Fruit fly (Drosophila melanogaster) whole organism, pupa: ENCODE measurements around the gene CG4770.

ENCODE experiments used
- CG10348 ChIP-seq: fragments of 200-800 bp; sonication (Bioruptor generic); IDR thresholded peaks from 2 replicates; pipeline ENCODE4 v1.3.6; 2022; ENCODE audit warnings: missing biosample characterization, missing genetic modification characterization
- CG12605 ChIP-seq: fragments of 200-800 bp; sonication (Bioruptor generic); IDR thresholded peaks from 2 replicates; pipeline ENCODE4 v1.3.6; 2022; ENCODE audit warnings: missing biosample characterization, missing genetic modification characterization
- CG13204 ChIP-seq: fragments of 200-800 bp; sonication (Bioruptor generic); optimal IDR thresholded peaks from 2 replicates; lab custom pipeline; 2018; ENCODE audit warnings: missing biosample characterization, mild to moderate bottlenecking, missing genetic modification characterization, moderate library complexity
- CG14655 ChIP-seq: fragments of 200-800 bp; sonication (Bioruptor generic); optimal IDR thresholded peaks from 3 replicates; lab custom pipeline; 2017; ENCODE audit warnings: mild to moderate bottlenecking, missing biosample characterization, missing genetic modification reagents, missing genetic modification characterization
- CG15710 ChIP-seq: fragments of 200-800 bp; sonication (Bioruptor generic); optimal IDR thresholded peaks from 2 replicates; lab custom pipeline; 2018; ENCODE audit warnings: missing biosample characterization, mild to moderate bottlenecking, missing genetic modification characterization, moderate library complexity
- CG17806 ChIP-seq: fragments of 200-800 bp; sonication (Bioruptor generic); optimal IDR thresholded peaks from 2 replicates; lab custom pipeline; 2018; ENCODE audit warnings: missing biosample characterization, mild to moderate bottlenecking, missing genetic modification characterization, moderate library complexity
- CG32121 ChIP-seq: fragments of 200-800 bp; sonication (Bioruptor generic); IDR thresholded peaks from 2 replicates; pipeline ENCODE4 v1.3.6; 2022; ENCODE audit warnings: missing biosample characterization, missing genetic modification characterization
- CG34367 ChIP-seq: fragments of 200-800 bp; sonication (Bioruptor generic); optimal IDR thresholded peaks from 2 replicates; lab custom pipeline; 2018; ENCODE audit warnings: missing biosample characterization, mild to moderate bottlenecking, missing genetic modification characterization
- CG4496 ChIP-seq: fragments of 200-800 bp; sonication (Bioruptor generic); IDR thresholded peaks from 3 replicates; pipeline ENCODE4 v1.3.6; 2022; ENCODE audit warnings: missing biosample characterization, missing genetic modification characterization
- CG8159 ChIP-seq: fragments of 200-800 bp; sonication (Bioruptor generic); optimal IDR thresholded peaks from 3 replicates; lab custom pipeline; 2018; ENCODE audit warnings: missing biosample characterization, mild to moderate bottlenecking, missing genetic modification characterization, moderate library complexity
- CG8301 ChIP-seq: fragments of 200-800 bp; sonication (Bioruptor generic); optimal IDR thresholded peaks from 2 replicates; lab custom pipeline; 2018; ENCODE audit warnings: missing biosample characterization, mild to moderate bottlenecking, missing genetic modification characterization
- CG9948 ChIP-seq: fragments of 200-800 bp; sonication (Bioruptor generic); optimal IDR thresholded peaks from 2 replicates; lab custom pipeline; 2018; ENCODE audit warnings: missing biosample characterization, mild to moderate bottlenecking, missing genetic modification characterization, moderate library complexity
- D1 ChIP-seq: fragments of 200-800 bp; sonication (Bioruptor generic); optimal IDR thresholded peaks from 2 replicates; lab custom pipeline; 2018; ENCODE audit warnings: missing biosample characterization, mild to moderate bottlenecking, missing genetic modification characterization, moderate library complexity
- EcR ChIP-seq: fragments of 200-800 bp; sonication (Bioruptor generic); optimal IDR thresholded peaks from 3 replicates; lab custom pipeline; 2019; ENCODE audit warnings: missing biosample characterization, missing genetic modification characterization, mild to moderate bottlenecking, moderate library complexity, missing genetic modification reagents
- Ets98B ChIP-seq: fragments of 200-800 bp; sonication (Bioruptor generic); IDR thresholded peaks from 2 replicates; pipeline ENCODE4 v1.3.6; 2022; ENCODE audit warnings: missing biosample characterization, missing genetic modification characterization
- Pif1A ChIP-seq: fragments of 200-800 bp; sonication (Bioruptor generic); optimal IDR thresholded peaks from 3 replicates; lab custom pipeline; 2016; ENCODE audit warnings: missing biosample characterization, missing genetic modification characterization
- Pif1B ChIP-seq: fragments of 200-800 bp; sonication (Bioruptor generic); optimal IDR thresholded peaks from 3 replicates; lab custom pipeline; 2016; ENCODE audit warnings: missing biosample characterization, missing genetic modification characterization
- Snoo ChIP-seq: fragments of 200-800 bp; sonication (Bioruptor generic); optimal IDR thresholded peaks from 3 replicates; lab custom pipeline; 2017; ENCODE audit warnings: missing biosample characterization, mild to moderate bottlenecking, missing genetic modification characterization, inconsistent platforms
- fd96Ca ChIP-seq: fragments of 200-800 bp; sonication (Bioruptor generic); IDR thresholded peaks from 3 replicates; pipeline ENCODE4 v1.3.6; 2022; ENCODE audit warnings: missing biosample characterization, missing genetic modification characterization
- gl ChIP-seq: fragments of 200-800 bp; sonication (Bioruptor generic); optimal IDR thresholded peaks from 2 replicates; lab custom pipeline; 2018; ENCODE audit warnings: missing biosample characterization, mild to moderate bottlenecking, missing genetic modification characterization
- rn ChIP-seq: fragments of 200-800 bp; sonication (Bioruptor generic); IDR thresholded peaks from 2 replicates; pipeline ENCODE4 v1.3.6; 2022; ENCODE audit warnings: missing biosample characterization, missing genetic modification characterization

CG4770 gene

DNA sequence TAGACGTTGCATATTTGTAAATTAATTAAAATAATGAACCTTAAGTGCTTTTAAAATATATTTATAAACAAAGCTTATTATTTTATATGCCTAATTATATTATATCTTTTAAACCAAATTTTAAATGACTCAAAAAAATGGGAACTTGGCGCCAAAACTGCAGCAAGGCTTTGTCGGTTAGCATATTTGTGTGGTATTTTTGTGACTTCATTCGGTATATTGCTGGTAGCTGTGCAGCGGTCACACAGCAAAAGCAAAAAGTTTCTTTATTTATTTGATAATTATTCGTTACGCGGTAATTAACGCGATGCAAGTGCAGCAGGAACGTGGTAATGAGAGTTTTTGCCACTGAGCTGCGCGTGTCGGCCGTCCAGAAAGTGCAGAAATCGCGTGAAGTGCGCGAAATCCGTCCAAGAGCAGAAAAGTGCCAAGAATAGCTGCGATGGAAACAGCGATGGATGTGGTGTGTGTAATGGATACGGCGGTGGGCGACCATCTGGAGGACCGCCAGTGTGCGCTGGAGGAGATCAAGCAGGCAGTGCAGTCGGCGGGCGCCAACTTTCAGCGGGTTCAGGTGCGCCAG, 38.7 kb upstream of the CG4770 start, which contains the start of gene Ask1:
TSS of gene Ask1 (plus strand) at position 250 of the 583 bp plus-strand sequence.
- TF ChIP-seq gl (no peak), CG10348 (no peak), Pif1B (no peak), CG4496 (GFP tag; lab: Robert Waterston, UW) (no peak), CG12605 (GFP tag; lab: Robert Waterston, UW) (no peak), CG17806 (tag; lab: Kevin White, UChicago) (no peak), fd96Ca (GFP tag; lab: Robert Waterston, UW) (no peak)

DNA sequence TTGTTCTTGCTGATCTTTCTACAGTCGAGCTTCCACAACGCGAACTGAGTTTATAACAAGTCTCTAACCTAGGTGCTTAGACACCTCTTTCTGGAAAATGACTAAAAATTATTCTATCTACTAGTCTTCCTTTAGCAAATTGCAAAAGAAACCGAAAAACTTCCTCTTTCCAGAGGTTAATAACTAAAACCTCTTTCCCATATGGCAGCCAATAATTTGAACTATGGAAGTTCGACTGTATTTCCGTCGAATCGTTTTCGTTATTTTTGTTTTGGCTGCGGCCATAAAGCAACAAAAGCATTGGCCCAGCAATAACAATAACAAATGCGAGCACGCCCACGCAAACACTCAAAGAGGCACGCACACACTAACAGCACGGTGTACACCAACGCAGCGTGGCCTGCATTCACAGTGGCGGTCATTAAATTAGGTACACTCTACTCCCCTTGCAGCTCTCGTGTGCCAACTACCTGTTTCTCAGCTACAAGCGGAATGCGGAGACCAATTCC, 37.8 kb upstream of the CG4770 start:
- TF ChIP-seq CG13204 (GFP tag; lab: Kevin White, UChicago) (no peak), rn (no peak), CG12605 (GFP tag; lab: Robert Waterston, UW) (no peak), CG8301 (tag; lab: Kevin White, UChicago) (no peak), CG10348 (no peak), CG8159 (tag; lab: Kevin White, UChicago) (peak; percentile 22), CG4496 (GFP tag; lab: Robert Waterston, UW) (peak; percentile 41; the same call in 1 of the 3 replicates), CG17806 (tag; lab: Kevin White, UChicago) (peak; percentile 16), gl (no peak), EcR (GFP tag; lab: Kevin White, UChicago) (no peak), D1 (tag; lab: Kevin White, UChicago) (no peak), CG14655 (GFP tag; lab: Kevin White, UChicago) (no peak), Pif1B (no peak), Ets98B (GFP tag; lab: Robert Waterston, UW) (peak; percentile 35; the same call in 1 of the 2 replicates), CG32121 (GFP tag; lab: Robert Waterston, UW) (peak; percentile 60; the same call in 1 of the 2 replicates), CG34367 (tag; lab: Kevin White, UChicago) (no peak), Pif1A (GFP tag; lab: Kevin White, UChicago) (no peak), CG15710 (tag; lab: Kevin White, UChicago) (peak; percentile 24), CG9948 (no peak), fd96Ca (GFP tag; lab: Robert Waterston, UW) (peak; percentile 51), Snoo (peak; percentile 33)

DNA sequence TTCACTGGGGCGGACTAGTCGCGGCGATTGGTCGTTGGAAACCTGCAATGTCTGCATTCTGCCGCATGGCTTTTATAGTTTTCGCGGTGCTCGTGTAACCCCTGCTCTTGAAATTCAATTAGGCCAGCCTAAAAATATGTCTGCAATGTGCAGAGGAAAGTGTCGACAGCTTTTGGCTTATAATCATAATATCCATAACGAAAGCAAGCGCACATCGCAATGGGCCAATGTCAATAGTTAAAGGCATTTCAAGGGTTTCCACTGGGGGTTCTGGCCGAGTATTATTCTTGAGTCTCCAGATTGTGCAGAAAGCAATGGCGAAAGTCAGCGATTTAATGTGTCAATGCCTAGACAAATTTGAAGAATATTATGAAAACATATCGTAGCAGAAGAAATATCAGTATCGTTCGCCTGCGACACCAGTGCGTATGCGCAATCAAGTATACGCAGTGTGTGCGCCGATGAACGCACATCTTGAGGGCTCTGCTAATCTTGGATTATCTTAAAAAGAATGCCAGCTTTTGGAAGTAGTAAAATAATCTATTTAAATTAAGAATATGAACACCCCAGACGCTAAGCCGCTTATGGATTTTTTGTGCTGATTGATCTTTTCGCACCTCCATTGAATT, 30.0 kb upstream of the CG4770 start, which contains the start of gene ninaE:
TSS of gene ninaE (minus strand) at position 51 of the 629 bp plus-strand sequence.
- TF ChIP-seq Ets98B (GFP tag; lab: Robert Waterston, UW) = no peak
- no peak for TF ChIP-seq CG34367 (tag; lab: Kevin White, UChicago)
- TF ChIP-seq CG8301 (tag; lab: Kevin White, UChicago) = no peak
- no peak for TF ChIP-seq CG4496 (GFP tag; lab: Robert Waterston, UW)
- no peak for TF ChIP-seq rn
- no peak for TF ChIP-seq CG14655 (GFP tag; lab: Kevin White, UChicago)
- TF ChIP-seq D1 (tag; lab: Kevin White, UChicago) = no peak
- no peak for TF ChIP-seq CG17806 (tag; lab: Kevin White, UChicago)
- no peak for TF ChIP-seq fd96Ca (GFP tag; lab: Robert Waterston, UW)
- TF ChIP-seq Pif1A (GFP tag; lab: Kevin White, UChicago) = no peak
- no peak for TF ChIP-seq gl
- TF ChIP-seq CG12605 (GFP tag; lab: Robert Waterston, UW) = no peak
- no peak for TF ChIP-seq CG15710 (tag; lab: Kevin White, UChicago)
- TF ChIP-seq CG9948 = no peak
- TF ChIP-seq, all 21 proteins: peak for 0

DNA sequence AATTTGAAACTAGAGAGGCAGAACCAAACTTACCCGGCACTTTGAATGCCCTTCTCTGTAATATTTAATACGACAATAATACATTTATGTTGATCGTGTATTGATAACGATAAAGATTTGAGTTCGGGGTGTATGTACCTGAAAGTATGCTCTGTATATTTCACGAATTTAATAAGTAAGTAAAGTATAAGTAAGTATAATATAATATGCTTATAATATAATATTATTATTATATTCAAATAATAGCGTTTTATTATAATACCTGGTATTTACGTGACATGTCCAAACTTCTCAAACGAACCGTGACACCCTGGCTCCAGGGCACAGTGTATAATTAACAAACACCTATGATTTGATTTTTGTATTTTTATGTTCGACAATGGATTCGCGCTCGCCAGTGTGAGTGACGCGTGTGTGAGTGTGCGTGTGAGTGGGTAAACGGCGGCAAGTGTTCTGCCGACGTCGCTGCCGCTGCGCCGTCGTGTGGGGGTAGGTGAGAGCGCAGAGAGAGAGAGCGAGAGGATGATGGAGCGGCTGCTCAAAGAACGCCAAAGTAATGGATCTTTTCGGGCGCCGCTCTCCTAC, 28.6 kb upstream of the CG4770 start:
- TF ChIP-seq CG17806 (tag; lab: Kevin White, UChicago) (no peak), CG8159 (tag; lab: Kevin White, UChicago) (peak; percentile 16), CG8301 (tag; lab: Kevin White, UChicago) (peak; percentile 52), rn (no peak), CG32121 (GFP tag; lab: Robert Waterston, UW) (no peak), CG14655 (GFP tag; lab: Kevin White, UChicago) (peak; percentile 65), CG4496 (GFP tag; lab: Robert Waterston, UW) (0 out of 3 replicates have a peak, but pooled peaks have one; percentile 7)

DNA sequence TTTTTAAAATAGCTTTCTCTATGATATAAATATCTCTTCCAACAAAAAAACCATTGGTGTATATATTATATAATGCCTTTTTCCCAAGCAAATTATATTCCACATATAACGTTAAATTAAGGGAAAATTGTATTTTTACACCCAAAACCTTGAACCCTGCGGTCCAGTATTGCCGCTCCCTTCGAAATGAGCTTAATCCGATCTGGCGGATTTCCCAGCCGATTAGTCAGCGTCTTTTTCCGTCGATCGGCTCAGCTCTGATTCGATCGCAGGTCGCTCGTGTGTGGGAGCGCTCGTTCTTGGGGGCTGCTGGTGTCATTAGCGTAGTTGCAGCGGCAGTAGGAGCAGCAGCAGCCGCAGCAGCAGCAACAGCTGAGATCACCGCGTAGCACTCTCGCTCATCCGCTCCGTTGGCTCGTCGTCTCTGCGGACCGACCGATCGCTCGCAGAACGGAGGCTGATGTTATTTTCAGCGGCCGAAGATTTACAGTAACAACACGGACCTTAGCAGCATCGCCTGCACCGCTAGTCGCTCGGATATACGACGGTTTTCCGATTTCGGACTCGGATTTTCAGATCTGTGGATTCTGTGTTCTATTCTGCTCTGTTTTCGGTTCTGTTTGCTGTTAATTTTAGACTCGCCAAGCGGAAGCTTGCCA, 27.8 kb upstream of the CG4770 start, which contains the start of gene CG4733:
TSS of gene CG4733 (plus strand) at position 350 of the 659 bp plus-strand sequence.
- no peak for TF ChIP-seq Snoo
- TF ChIP-seq EcR (GFP tag; lab: Kevin White, UChicago) = no peak
- TF ChIP-seq Pif1B = no peak
- no peak for TF ChIP-seq CG15710 (tag; lab: Kevin White, UChicago)
- TF ChIP-seq fd96Ca (GFP tag; lab: Robert Waterston, UW) = no peak
- TF ChIP-seq CG32121 (GFP tag; lab: Robert Waterston, UW) = peak; percentile 31; the same call in 1 of the 2 replicates
- TF ChIP-seq CG12605 (GFP tag; lab: Robert Waterston, UW) = peak; percentile 29; the same call in 1 of the 2 replicates
- TF ChIP-seq CG8301 (tag; lab: Kevin White, UChicago) = no peak
- peak; percentile 58 for TF ChIP-seq CG13204 (GFP tag; lab: Kevin White, UChicago)
- TF ChIP-seq rn = no peak
- no peak for TF ChIP-seq CG8159 (tag; lab: Kevin White, UChicago)
- TF ChIP-seq D1 (tag; lab: Kevin White, UChicago) = no peak
- no peak for TF ChIP-seq CG17806 (tag; lab: Kevin White, UChicago)
- no peak for TF ChIP-seq CG9948
- no peak for TF ChIP-seq CG10348
- no peak; the same call in 1 of the 2 replicates for TF ChIP-seq Ets98B (GFP tag; lab: Robert Waterston, UW)
- no peak for TF ChIP-seq CG34367 (tag; lab: Kevin White, UChicago)
- TF ChIP-seq gl = no peak
- no peak for TF ChIP-seq Pif1A (GFP tag; lab: Kevin White, UChicago)
- TF ChIP-seq CG4496 (GFP tag; lab: Robert Waterston, UW) = 0 out of 3 replicates have a peak, but pooled peaks have one; percentile 32
- peak; percentile 14 for TF ChIP-seq CG14655 (GFP tag; lab: Kevin White, UChicago)
